Worm (Caenorhabditis elegans) whole organism, L4 larva: ENCODE measurements around the gene T03F7.7.

ENCODE experiments used
- F10B5.3 ChIP-seq: sonication (generic microtip); optimal IDR thresholded peaks from 2 replicates; lab custom pipeline; 2016; ENCODE audit warnings: mild to moderate bottlenecking, missing genetic modification characterization, missing compliant biosample characterization
- F26F4.8 ChIP-seq: fragments of 200-800 bp; sonication (Bioruptor generic); conservative IDR thresholded peaks from 2 replicates; pipeline ENCODE4 v1.3.6; 2022; ENCODE audit warnings: missing genetic modification characterization, missing compliant biosample characterization
- F37D6.2 ChIP-seq: sonication (generic microtip); optimal IDR thresholded peaks from 2 replicates; lab custom pipeline; 2016; ENCODE audit warnings: mild to moderate bottlenecking, missing genetic modification characterization, missing compliant biosample characterization
- F44E2.7 ChIP-seq: fragments of 200-800 bp; sonication (Bioruptor generic); IDR thresholded peaks from 2 replicates; pipeline ENCODE4 v2.1.2; 2022; ENCODE audit warnings: missing genetic modification characterization, missing compliant biosample characterization
- T20F7.1 ChIP-seq: fragments of 200-800 bp; sonication (Bioruptor generic); optimal IDR thresholded peaks from 2 replicates; lab custom pipeline; 2018; ENCODE audit warnings: mild to moderate bottlenecking, missing genetic modification characterization, missing compliant biosample characterization
- T26A8.4 ChIP-seq: fragments of 200-800 bp; sonication (Bioruptor generic); IDR thresholded peaks from 2 replicates; pipeline ENCODE4 v1.3.6; 2022; ENCODE audit warnings: missing genetic modification characterization, missing compliant biosample characterization
- Y105C5A.15 ChIP-seq: fragments of 200-800 bp; sonication (Bioruptor generic); IDR thresholded peaks from 2 replicates; pipeline ENCODE4 v1.3.6; 2022; ENCODE audit warnings: missing genetic modification characterization, missing compliant biosample characterization
- Y75B8A.6 ChIP-seq: fragments of 200-800 bp; sonication (Bioruptor generic); IDR thresholded peaks from 2 replicates; pipeline ENCODE4 v1.3.6; 2022; ENCODE audit warnings: missing genetic modification reagents, missing genetic modification characterization, missing compliant biosample characterization
- aha-1 ChIP-seq: fragments of 150-350 bp; peaks from one replicate; lab custom pipeline; 2014; ENCODE audit warnings: missing biosample characterization, missing genetic modification characterization
- aly-2 ChIP-seq: sonication (generic microtip); optimal IDR thresholded peaks from 2 replicates; lab custom pipeline; 2018; ENCODE audit warnings: missing biosample characterization, missing genetic modification characterization
- ama-1 ChIP-seq: fragments of 150-350 bp; optimal IDR thresholded peaks from 2 replicates; lab custom pipeline; 2014; ENCODE audit warnings: inconsistent platforms, mixed read lengths
- attf-4 ChIP-seq: sonication (generic microtip); optimal IDR thresholded peaks from 3 replicates; lab custom pipeline; 2017; ENCODE audit warnings: missing biosample characterization, missing genetic modification characterization
- ceh-62 ChIP-seq: sonication (generic microtip); optimal IDR thresholded peaks from 2 replicates; lab custom pipeline; 2017; ENCODE audit warnings: missing biosample characterization, missing genetic modification characterization
- ctbp-1 ChIP-seq: fragments of 200-800 bp; sonication (Bioruptor generic); IDR thresholded peaks from 2 replicates; pipeline ENCODE4 v1.3.6; 2022; ENCODE audit warnings: missing genetic modification reagents, missing genetic modification characterization, missing compliant biosample characterization
- daf-16 ChIP-seq, 3 experiments: sonication (generic microtip); optimal IDR thresholded peaks; 2 replicates each; lab custom pipeline; 2016 to 2017; ENCODE audit warnings: missing genetic modification characterization in 3 of 3, missing genetic modification reagents in 3 of 3, mild to moderate bottlenecking in 2 of 3, missing compliant biosample characterization in 2 of 3, missing biosample characterization in 1 of 3, moderate library complexity in 1 of 3
- daf-19 ChIP-seq: fragments of 200-800 bp; sonication (Bioruptor generic); conservative IDR thresholded peaks from 2 replicates; pipeline ENCODE4 v1.3.6; 2022; ENCODE audit warnings: missing genetic modification characterization, missing compliant biosample characterization
- dmd-6 ChIP-seq: fragments of 200-800 bp; sonication (Bioruptor generic); IDR thresholded peaks from 2 replicates; pipeline ENCODE4 v1.3.6; 2022; ENCODE audit warnings: missing genetic modification reagents, missing genetic modification characterization, missing compliant biosample characterization
- dmd-8 ChIP-seq: fragments of 200-800 bp; sonication (Bioruptor generic); IDR thresholded peaks from 2 replicates; pipeline ENCODE4 v1.3.6; 2022; ENCODE audit warnings: missing genetic modification characterization, missing compliant biosample characterization
- dmd-9 ChIP-seq: fragments of 200-800 bp; sonication (Bioruptor generic); IDR thresholded peaks from 2 replicates; pipeline ENCODE4 v1.3.6; 2022; ENCODE audit warnings: missing genetic modification reagents, missing genetic modification characterization, missing compliant biosample characterization
- egl-43 ChIP-seq: fragments of 200-800 bp; sonication (Bioruptor generic); IDR thresholded peaks from 2 replicates; pipeline ENCODE4 v1.3.6; 2022; ENCODE audit warnings: missing genetic modification reagents, missing genetic modification characterization, missing compliant biosample characterization
- jun-1 ChIP-seq: fragments of 150-350 bp; optimal IDR thresholded peaks from 2 replicates; lab custom pipeline; 2014; ENCODE audit warnings: missing biosample characterization, missing genetic modification reagents, missing genetic modification characterization
- lin-29 ChIP-seq: fragments of 200-800 bp; sonication (Bioruptor generic); IDR thresholded peaks from 2 replicates; pipeline ENCODE4 v1.3.6; 2022; ENCODE audit warnings: missing genetic modification reagents, missing genetic modification characterization, missing compliant biosample characterization
- madf-5 ChIP-seq, 2 experiments: fragments of 200-800 bp; sonication (Bioruptor generic); IDR thresholded peaks; 2 replicates each; pipeline ENCODE4 v1.3.6; 2022; ENCODE audit warnings: missing compliant biosample characterization in 2 of 2, missing genetic modification characterization in 2 of 2
- mep-1 ChIP-seq: fragments of 150-350 bp; sonication (generic microtip); optimal IDR thresholded peaks from 3 replicates; lab custom pipeline; 2014; ENCODE audit warnings: missing biosample characterization, missing genetic modification characterization
- mes-2 ChIP-seq: sonication (generic microtip); optimal IDR thresholded peaks from 2 replicates; lab custom pipeline; 2016; ENCODE audit warnings: missing genotype, mild to moderate bottlenecking, missing genetic modification characterization, missing compliant biosample characterization; ENCODE audit not compliant: poor library complexity, severe bottlenecking
- nhr-102 ChIP-seq: sonication (generic microtip); optimal IDR thresholded peaks from 2 replicates; lab custom pipeline; 2016; ENCODE audit warnings: mild to moderate bottlenecking, missing genetic modification characterization, moderate library complexity, missing compliant biosample characterization
- nhr-237 ChIP-seq: sonication (generic microtip); optimal IDR thresholded peaks from 2 replicates; lab custom pipeline; 2017; ENCODE audit warnings: missing biosample characterization, missing genetic modification characterization
- nhr-6 ChIP-seq: fragments of 150-350 bp; optimal IDR thresholded peaks from 2 replicates; lab custom pipeline; 2014; ENCODE audit warnings: missing biosample characterization, missing genetic modification characterization
- nhr-76 ChIP-seq: fragments of 150-350 bp; optimal IDR thresholded peaks from 2 replicates; lab custom pipeline; 2014; ENCODE audit warnings: missing biosample characterization, missing genetic modification characterization
- nhr-77 ChIP-seq: fragments of 150-350 bp; optimal IDR thresholded peaks from 2 replicates; lab custom pipeline; 2014; ENCODE audit warnings: missing biosample characterization, missing genetic modification characterization
- php-3 ChIP-seq: fragments of 200-800 bp; sonication (Bioruptor generic); IDR thresholded peaks from 2 replicates; pipeline ENCODE4 v1.3.6; 2022; ENCODE audit warnings: missing genetic modification reagents, missing genetic modification characterization, missing compliant biosample characterization
- tag-97 ChIP-seq: fragments of 200-800 bp; sonication (Bioruptor generic); IDR thresholded peaks from 2 replicates; pipeline ENCODE4 v1.3.6; 2022; ENCODE audit warnings: missing genetic modification characterization, missing compliant biosample characterization
- unc-39 ChIP-seq: sonication (generic microtip); optimal IDR thresholded peaks from 2 replicates; lab custom pipeline; 2017; ENCODE audit warnings: missing biosample characterization, missing genetic modification characterization
- unc-62 ChIP-seq, 3 experiments: fragments of 150-350 bp in 1 of 3; sonication (generic microtip); optimal IDR thresholded peaks in 2 of 3; peaks in 1 of 3; 1 replicate in 1 of 3; 2 replicates in 2 of 3; lab custom pipeline; 2014 to 2017; ENCODE audit warnings: missing biosample characterization in 3 of 3, missing genetic modification characterization in 3 of 3, missing genetic modification reagents in 3 of 3, missing genotype in 1 of 3
- zag-1 ChIP-seq: fragments of 150-350 bp; optimal IDR thresholded peaks from 2 replicates; lab custom pipeline; 2014; ENCODE audit warnings: missing biosample characterization, missing genetic modification characterization

T03F7.7 gene

DNA sequence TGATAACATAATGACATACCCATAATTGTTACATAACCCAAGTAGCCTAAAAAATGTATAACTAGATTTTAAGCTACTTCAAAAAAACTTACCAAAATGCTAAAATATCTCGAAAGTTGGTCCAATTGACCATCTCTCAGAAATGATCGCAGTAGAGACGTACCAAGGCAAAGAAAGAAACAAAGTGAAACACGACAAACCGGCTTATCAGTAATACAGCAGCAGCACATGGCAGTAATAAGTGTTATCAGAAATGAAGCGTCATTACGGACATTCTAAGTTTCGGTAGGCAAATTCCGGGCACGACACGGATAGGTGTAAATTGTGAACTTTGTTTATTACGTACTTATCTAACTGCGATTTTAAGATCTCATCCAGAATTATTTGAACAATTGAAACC, 45.7 kb upstream of the T03F7.7 start, which contains the start of gene cln-3.1 (continued):
- TF ChIP-seq nhr-76, result no peak
- no peak for TF ChIP-seq aly-2 (tag; lab: Kevin White, UChicago)
- TF ChIP-seq php-3 (GFP tag; lab: Robert Waterston, UW), result no peak
- TF ChIP-seq nhr-237 (tag; lab: Kevin White, UChicago), result no peak
- TF ChIP-seq aha-1 (tag; lab: Kevin White, UChicago), result no peak
- no peak for TF ChIP-seq ama-1 (lab: Kevin White, UChicago)
- TF ChIP-seq dmd-9 (GFP tag; lab: Robert Waterston, UW), result no peak
- TF ChIP-seq nhr-6 (tag; lab: Kevin White, UChicago), result no peak
- TF ChIP-seq jun-1, result no peak
- TF ChIP-seq F10B5.3 (tag; lab: Kevin White, UChicago), result no peak
- TF ChIP-seq unc-62 (GFP tag; optimal IDR thresholded peaks at IDR 0.05 in 1 of 2; lab: Kevin White, UChicago), result peak in 1 of 2 experiments; percentile 10
- TF ChIP-seq unc-62 (tag; optimal IDR thresholded peaks at IDR 0.05; lab: Kevin White, UChicago), result no peak
- TF ChIP-seq ceh-62 (tag; lab: Kevin White, UChicago), result no peak
- TF ChIP-seq dmd-6 (GFP tag; lab: Robert Waterston, UW), result peak; percentile 66
- no peak for TF ChIP-seq F37D6.2 (tag; lab: Kevin White, UChicago)

ce11 chrV:11266681-11267080, 44.5 kb upstream of the T03F7.7 start, which contains the start of gene str-116:
Gene str-116, plus strand, starts transcription at chrV:11266981.
- TF ChIP-seq attf-4 (no peak), Y105C5A.15 (GFP tag; lab: Robert Waterston, UW) (no peak), nhr-77 (no peak), tag-97 (GFP tag; lab: Robert Waterston, UW) (no peak), mep-1 (tag; lab: Kevin White, UChicago) (no peak), unc-39 (tag; lab: Kevin White, UChicago) (no peak), Y75B8A.6 (GFP tag; lab: Robert Waterston, UW) (no peak), nhr-102 (tag; lab: Kevin White, UChicago) (no peak), F26F4.8 (no peak), nhr-237 (tag; lab: Kevin White, UChicago) (no peak), egl-43 (no peak), ama-1 (lab: Kevin White, UChicago) (no peak), nhr-6 (tag; lab: Kevin White, UChicago) (no peak), lin-29 (GFP tag; lab: Robert Waterston, UW) (no peak), ctbp-1 (GFP tag; lab: Robert Waterston, UW) (no peak), zag-1 (tag; lab: Kevin White, UChicago) (no peak), mes-2 (no peak), T26A8.4 (GFP tag; lab: Robert Waterston, UW) (no peak), F44E2.7 (no peak)
- TF ChIP-seq, all 104 proteins: peak for 0

- TF ChIP-seq lin-29 (GFP tag; lab: Robert Waterston, UW), result no peak
- no peak for TF ChIP-seq madf-5 (GFP tag; IDR thresholded peaks at IDR 0.05; lab: Robert Waterston, UW)
Measured at ce11 chrV:11268791-11269190, 42.4 kb upstream of the T03F7.7 start, which contains the start of gene str-115. Gene str-115, plus strand, starts transcription at chrV:11269091.

- no peak for TF ChIP-seq dmd-8 (GFP tag; lab: Robert Waterston, UW)
- no peak for TF ChIP-seq daf-16 (GFP tag; optimal IDR thresholded peaks at IDR 0.05; lab: Kevin White, UChicago)
- no peak for TF ChIP-seq daf-16 (tag; optimal IDR thresholded peaks at IDR 0.05; lab: Kevin White, UChicago)
- TF ChIP-seq T20F7.1 (GFP tag; lab: Kevin White, UChicago), result no peak
- TF ChIP-seq daf-19 (GFP tag; lab: Robert Waterston, UW), result no peak
- TF ChIP-seq, all 104 proteins: peak for 0
Measured at ce11 chrV:11271051-11271450, 40.2 kb upstream of the T03F7.7 start, which contains the start of gene clec-222. Gene clec-222, plus strand, starts transcription at chrV:11271351.
